Fruit fly (Drosophila melanogaster) ovary, adult (tissue): Measurements from ENCODE around the gene Usp1.

Experiments
- CG17801 ChIP-seq: fragments of 200-800 bp; optimal IDR thresholded peaks from 2 replicates; lab custom pipeline; 2019; ENCODE audit warnings: missing biosample characterization, mild to moderate bottlenecking, missing genetic modification characterization, moderate library complexity; ENCODE audit not compliant: partially characterized antibody

The Usp1 gene

dm6 chr3R:29227675-29228211 is 1.2 kb upstream of the Usp1 start, which contains the start of gene CG14507:
TSS of gene CG14507 (minus strand) at chr3R:29227725.
- TF ChIP-seq CG17801 = no peak

dm6 chr3R:29229958-29230357 is 997 bp downstream of the Usp1 start:
- TF ChIP-seq CG17801 = no peak

dm6 chr3R:29230552-29231102 is 1.7 kb downstream of the Usp1 start:
- no peak for TF ChIP-seq CG17801

- TF ChIP-seq CG17801 = no peak
Observed at dm6 chr3R:29238623-29239022, 9.7 kb downstream of the Usp1 start, which contains the start of gene CG11951. TSS of gene CG11951 (minus strand) at chr3R:29238723.

dm6 chr3R:29244727-29245126 is 15.8 kb downstream of the Usp1 start, which contains the start of gene CG31445:
TSS of gene CG31445 (minus strand) at chr3R:29244827.
- TF ChIP-seq CG17801 = no peak

dm6 chr3R:29250272-29251018 is 21.5 kb downstream of the Usp1 start, which contains the start of gene SP1029:
TSS of gene SP1029 (minus strand) at chr3R:29250451.
- no peak for TF ChIP-seq CG17801

- no peak for TF ChIP-seq CG17801
Observed at dm6 chr3R:29251418-29251817, 22.5 kb downstream of the Usp1 start.

dm6 chr3R:29253874-29254273 is 24.9 kb downstream of the Usp1 start:
- no peak for TF ChIP-seq CG17801

- peak; percentile 44 for TF ChIP-seq CG17801
Observed at dm6 chr3R:29254383-29254782, 25.4 kb downstream of the Usp1 start.

- peak; percentile 33 for TF ChIP-seq CG17801
Observed at dm6 chr3R:29255166-29255962, 26.4 kb downstream of the Usp1 start, which contains the start of gene stg. TSS of gene stg (minus strand) at chr3R:29255800.

dm6 chr3R:29255963-29256527 is 27.1 kb downstream of the Usp1 start, which contains the start of gene CG45544:
TSS of gene CG45544 (plus strand) at chr3R:29256485.
- peak; percentile 80 for TF ChIP-seq CG17801

dm6 chr3R:29256811-29257439 is 28.0 kb downstream of the Usp1 start:
- TF ChIP-seq CG17801 = no peak

dm6 chr3R:29257890-29258691 is 29.1 kb downstream of the Usp1 start:
- no peak for TF ChIP-seq CG17801

- no peak for TF ChIP-seq CG17801
Observed at dm6 chr3R:29259466-29260132, 30.6 kb downstream of the Usp1 start.
